Worm (Caenorhabditis elegans) whole organism, late embryonic: ENCODE data around the gene wdr-48.

Experiments
- sdc-2 ChIP-seq: sonication (generic microtip); optimal IDR thresholded peaks from 2 replicates; lab custom pipeline; 2016; ENCODE audit warnings: missing genotype, missing genetic modification characterization, missing compliant biosample characterization
- ttx-3 ChIP-seq: sonication (generic microtip); optimal IDR thresholded peaks from 2 replicates; lab custom pipeline; 2016; ENCODE audit warnings: missing genetic modification reagents, missing genetic modification characterization, missing compliant biosample characterization

DNA sequence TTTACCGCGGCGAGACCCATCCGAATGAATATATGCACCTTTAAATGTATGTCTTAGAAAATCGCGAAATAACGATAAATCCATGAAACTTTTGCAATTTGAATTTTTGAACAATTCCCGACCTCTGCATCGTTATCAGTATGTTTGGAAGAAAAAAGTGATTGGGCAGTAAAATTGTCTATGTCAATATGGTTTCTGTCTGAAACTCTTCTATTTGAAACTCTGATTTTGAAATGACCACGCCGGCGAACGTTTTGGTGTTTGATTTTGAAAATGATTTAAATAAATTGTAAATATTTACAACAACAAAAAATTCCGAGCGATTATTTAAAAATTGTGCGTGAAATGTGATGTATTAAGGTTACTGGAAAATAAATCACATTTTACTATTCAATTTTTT, 17.4 kb upstream of the wdr-48 start:
- TF ChIP-seq sdc-2 (tag; lab: Kevin White, UChicago): no peak
- TF ChIP-seq ttx-3: no peak
